Worm (Caenorhabditis elegans): Measurements from ENCODE around the gene ZK742.3.

ce11 chrV:7777098-7777497 lies 32.6 kb downstream of the ZK742.3 start, which contains the start of gene C26F1.3:
- TF ChIP-seq snpc-4 (tag; optimal IDR thresholded peaks at IDR 0.05) (no peak), blmp-1 (tag; optimal IDR thresholded peaks at IDR 0.05) (no peak), nhr-76 (tag; optimal IDR thresholded peaks at IDR 0.05) (no peak), ztf-11 (tag; optimal IDR thresholded peaks at IDR 0.05) (no peak), fos-1 (tag; optimal IDR thresholded peaks at IDR 0.05) (no peak), ces-1 (GFP tag; optimal IDR thresholded peaks at IDR 0.05) (no peak), sptf-1 (tag; optimal IDR thresholded peaks at IDR 0.05) (no peak), dsc-1 (tag; optimal IDR thresholded peaks at IDR 0.05) (no peak), isw-1 (GFP tag; IDR thresholded peaks at IDR 0.05) (no peak), grh-1 (GFP tag; IDR thresholded peaks at IDR 0.05) (no peak)

Measured in whole organism, L1 larva.